Fruit fly (Drosophila melanogaster) whole organism, embryonic: ENCODE data around the gene CG5446.

Experiments
- Atf6 ChIP-seq: fragments of 200-800 bp; sonication (Bioruptor generic); IDR thresholded peaks from 2 replicates; pipeline ENCODE4 v1.3.6; 2022; ENCODE audit warnings: missing biosample characterization, missing genetic modification characterization
- Bdp1 ChIP-seq: fragments of 200-800 bp; sonication (Bioruptor generic); optimal IDR thresholded peaks from 3 replicates; lab custom pipeline; 2016; ENCODE audit warnings: missing biosample characterization, missing genetic modification characterization
- BtbVII ChIP-seq: fragments of 200-800 bp; sonication (Bioruptor generic); optimal IDR thresholded peaks from 3 replicates; lab custom pipeline; 2017; ENCODE audit warnings: missing biosample characterization, mild to moderate bottlenecking, missing genetic modification characterization
- CG10267 ChIP-seq: fragments of 200-800 bp; sonication (Bioruptor generic); optimal IDR thresholded peaks from 2 replicates; lab custom pipeline; 2018; ENCODE audit warnings: missing biosample characterization, mild to moderate bottlenecking, missing genetic modification characterization, moderate library complexity
- CG11085 ChIP-seq: fragments of 200-800 bp; sonication (Bioruptor generic); IDR thresholded peaks from 2 replicates; pipeline ENCODE4 v1.3.6; 2022; ENCODE audit warnings: missing biosample characterization, missing genetic modification characterization
- CG11456 ChIP-seq: fragments of 200-800 bp; sonication (Bioruptor generic); IDR thresholded peaks from 3 replicates; pipeline ENCODE4 v1.3.6; 2022; ENCODE audit warnings: missing biosample characterization, missing genetic modification characterization
- CG14667 ChIP-seq: fragments of 200-800 bp; sonication (Bioruptor generic); IDR thresholded peaks from 2 replicates; pipeline ENCODE4 v1.3.6; 2022; ENCODE audit warnings: missing biosample characterization, missing genetic modification characterization
- CG15073 ChIP-seq: fragments of 200-800 bp; sonication (Bioruptor generic); optimal IDR thresholded peaks from 2 replicates; lab custom pipeline; 2016; ENCODE audit warnings: missing biosample characterization, missing genetic modification characterization
- CG1529 ChIP-seq: fragments of 200-800 bp; sonication (Bioruptor generic); optimal IDR thresholded peaks from 3 replicates; lab custom pipeline; 2018; ENCODE audit warnings: missing biosample characterization, missing genetic modification characterization
- CG17612 ChIP-seq: fragments of 200-800 bp; sonication (Bioruptor generic); IDR thresholded peaks from 2 replicates; pipeline ENCODE4 v1.3.6; 2022; ENCODE audit warnings: missing biosample characterization, missing genetic modification characterization
- CG1792 ChIP-seq: fragments of 200-800 bp; sonication (Bioruptor generic); optimal IDR thresholded peaks from 2 replicates; lab custom pipeline; 2016; ENCODE audit warnings: missing biosample characterization, missing genetic modification characterization
- CG2129 ChIP-seq: fragments of 200-800 bp; sonication (Bioruptor generic); IDR thresholded peaks from 2 replicates; pipeline ENCODE4 v1.3.6; 2022; ENCODE audit warnings: missing biosample characterization, missing genetic modification characterization; ENCODE audit not compliant: partially characterized antibody
- CG7963 ChIP-seq: fragments of 200-800 bp; sonication (Bioruptor generic); IDR thresholded peaks from 3 replicates; pipeline ENCODE4 v1.3.6; 2022; ENCODE audit warnings: missing biosample characterization, missing genetic modification characterization; ENCODE audit not compliant: partially characterized antibody
- Doc3 ChIP-seq: fragments of 200-800 bp; sonication (Bioruptor generic); IDR thresholded peaks from 3 replicates; pipeline ENCODE4 v1.3.6; 2022; ENCODE audit warnings: missing biosample characterization, missing genetic modification characterization; ENCODE audit not compliant: partially characterized antibody
- Elba2 ChIP-seq: fragments of 200-800 bp; sonication (Bioruptor generic); optimal IDR thresholded peaks from 3 replicates; lab custom pipeline; 2016; ENCODE audit warnings: missing biosample characterization, missing genetic modification characterization
- Fer1 ChIP-seq: fragments of 200-800 bp; sonication (Bioruptor generic); optimal IDR thresholded peaks from 2 replicates; lab custom pipeline; 2017; ENCODE audit warnings: missing biosample characterization, mild to moderate bottlenecking, missing genetic modification characterization
- HLH4C ChIP-seq: fragments of 200-800 bp; sonication (Bioruptor generic); IDR thresholded peaks from 3 replicates; pipeline ENCODE4 v1.3.6; 2022; ENCODE audit warnings: missing biosample characterization, missing genetic modification characterization; ENCODE audit not compliant: partially characterized antibody
- HLH54F ChIP-seq: fragments of 200-800 bp; sonication (Bioruptor generic); optimal IDR thresholded peaks from 3 replicates; lab custom pipeline; 2016; ENCODE audit warnings: missing biosample characterization, missing genetic modification characterization
- Kr ChIP-seq: fragments of 200-800 bp; sonication (Bioruptor generic); optimal IDR thresholded peaks from 2 replicates; lab custom pipeline; 2017; ENCODE audit warnings: missing biosample characterization, mild to moderate bottlenecking, missing genetic modification characterization
- Lhr ChIP-seq: fragments of 200-800 bp; sonication (Bioruptor generic); optimal IDR thresholded peaks from 3 replicates; lab custom pipeline; 2017; ENCODE audit warnings: mild to moderate bottlenecking, missing biosample characterization, missing genetic modification reagents, missing genetic modification characterization
- MBD-R2 ChIP-seq: fragments of 200-800 bp; sonication (Bioruptor generic); IDR thresholded peaks from 2 replicates; pipeline ENCODE4 v1.3.6; 2022; ENCODE audit warnings: missing biosample characterization, missing genetic modification characterization
- MTF-1 ChIP-seq: fragments of 200-800 bp; sonication (Bioruptor generic); optimal IDR thresholded peaks from 2 replicates; lab custom pipeline; 2018; ENCODE audit warnings: missing biosample characterization, mild to moderate bottlenecking, missing genetic modification characterization, borderline replicate concordance
- Mrtf ChIP-seq: fragments of 200-800 bp; sonication (Bioruptor generic); IDR thresholded peaks from 3 replicates; pipeline ENCODE4 v1.3.6; 2022; ENCODE audit warnings: missing biosample characterization, missing genetic modification characterization
- Optix ChIP-seq: fragments of 200-800 bp; sonication (Bioruptor generic); IDR thresholded peaks from 3 replicates; pipeline ENCODE4 v1.3.6; 2022; ENCODE audit warnings: missing biosample characterization, missing genetic modification characterization
- Side ChIP-seq: fragments of 200-800 bp; sonication (Bioruptor generic); optimal IDR thresholded peaks from 2 replicates; lab custom pipeline; 2016; ENCODE audit warnings: missing biosample characterization, missing genetic modification characterization
- Sox102F ChIP-seq: fragments of 200-800 bp; sonication (Bioruptor generic); optimal IDR thresholded peaks from 2 replicates; lab custom pipeline; 2018; ENCODE audit warnings: missing biosample characterization, mild to moderate bottlenecking, missing genetic modification characterization, moderate library complexity
- Ssrp ChIP-seq: fragments of 200-800 bp; sonication (Bioruptor generic); optimal IDR thresholded peaks from 2 replicates; lab custom pipeline; 2018; ENCODE audit warnings: missing biosample characterization, mild to moderate bottlenecking, missing genetic modification characterization, moderate library complexity
- Xrp1 ChIP-seq: fragments of 200-800 bp; sonication (Bioruptor generic); IDR thresholded peaks from 2 replicates; pipeline ENCODE4 v1.3.6; 2022; ENCODE audit warnings: missing biosample characterization, missing genetic modification characterization
- ash1 ChIP-seq: fragments of 200-800 bp; sonication (Bioruptor generic); optimal IDR thresholded peaks from 2 replicates; lab custom pipeline; 2018; ENCODE audit warnings: missing biosample characterization, mild to moderate bottlenecking, missing genetic modification characterization
- ato ChIP-seq: fragments of 200-800 bp; sonication (Bioruptor generic); IDR thresholded peaks from 2 replicates; pipeline ENCODE4 v1.3.6; 2022; ENCODE audit warnings: missing biosample characterization, missing genetic modification characterization; ENCODE audit not compliant: partially characterized antibody
- btn ChIP-seq: fragments of 200-800 bp; sonication (Bioruptor generic); optimal IDR thresholded peaks from 2 replicates; lab custom pipeline; 2016; ENCODE audit warnings: missing biosample characterization, missing genetic modification characterization
- disco-r ChIP-seq: fragments of 200-800 bp; sonication (Bioruptor generic); optimal IDR thresholded peaks from 2 replicates; lab custom pipeline; 2016; ENCODE audit warnings: missing biosample characterization, missing genetic modification characterization
- dysf ChIP-seq: fragments of 200-800 bp; sonication (Bioruptor generic); IDR thresholded peaks from 3 replicates; pipeline ENCODE4 v1.3.6; 2022; ENCODE audit warnings: missing biosample characterization, missing genetic modification characterization
- fu2 ChIP-seq: fragments of 200-800 bp; sonication (Bioruptor generic); optimal IDR thresholded peaks from 2 replicates; lab custom pipeline; 2016; ENCODE audit warnings: missing biosample characterization, missing genetic modification characterization
- gcm ChIP-seq: fragments of 200-800 bp; sonication (Bioruptor generic); optimal IDR thresholded peaks from 2 replicates; lab custom pipeline; 2019; ENCODE audit warnings: missing biosample characterization, mild to moderate bottlenecking, missing genetic modification characterization, moderate library complexity
- gsb ChIP-seq: fragments of 200-800 bp; sonication (Bioruptor generic); IDR thresholded peaks from 2 replicates; pipeline ENCODE4 v1.3.6; 2022; ENCODE audit warnings: missing biosample characterization, missing genetic modification characterization
- ham ChIP-seq: fragments of 200-800 bp; sonication (Bioruptor generic); IDR thresholded peaks from 2 replicates; pipeline ENCODE4 v1.3.6; 2022; ENCODE audit warnings: missing biosample characterization, missing genetic modification characterization
- maf-S ChIP-seq: fragments of 200-800 bp; sonication (Bioruptor generic); optimal IDR thresholded peaks from 2 replicates; lab custom pipeline; 2016; ENCODE audit warnings: missing biosample characterization, missing genetic modification characterization
- mld ChIP-seq: fragments of 200-800 bp; sonication (Bioruptor generic); IDR thresholded peaks from 3 replicates; pipeline ENCODE4 v1.3.6; 2022; ENCODE audit warnings: missing biosample characterization, missing genetic modification characterization; ENCODE audit not compliant: partially characterized antibody
- pho ChIP-seq: fragments of 200-800 bp; sonication (Bioruptor generic); optimal IDR thresholded peaks from 2 replicates; lab custom pipeline; 2016; ENCODE audit warnings: missing biosample characterization, missing genetic modification characterization
- seq ChIP-seq: fragments of 200-800 bp; sonication (Bioruptor generic); IDR thresholded peaks from 2 replicates; pipeline ENCODE4 v1.3.6; 2022; ENCODE audit warnings: missing biosample characterization, missing genetic modification characterization
- shn ChIP-seq: fragments of 200-800 bp; sonication (Bioruptor generic); optimal IDR thresholded peaks from 3 replicates; lab custom pipeline; 2016; ENCODE audit warnings: missing biosample characterization, missing genetic modification characterization
- slbo ChIP-seq: fragments of 200-800 bp; sonication (Bioruptor generic); IDR thresholded peaks from 2 replicates; pipeline ENCODE4 v1.3.6; 2022; ENCODE audit warnings: missing biosample characterization, missing genetic modification characterization
- sna ChIP-seq: fragments of 200-800 bp; sonication (Bioruptor generic); IDR thresholded peaks from 2 replicates; pipeline ENCODE4 v1.3.6; 2022; ENCODE audit warnings: missing biosample characterization, missing genetic modification characterization; ENCODE audit not compliant: partially characterized antibody
- sob ChIP-seq: fragments of 200-800 bp; sonication (Bioruptor generic); IDR thresholded peaks from 2 replicates; pipeline ENCODE4 v1.3.6; 2022; ENCODE audit warnings: missing biosample characterization, missing genetic modification characterization
- tap ChIP-seq: fragments of 200-800 bp; optimal IDR thresholded peaks from 3 replicates; lab custom pipeline; 2019; ENCODE audit warnings: missing biosample characterization, mild to moderate bottlenecking, missing genetic modification characterization, moderate library complexity
- tio ChIP-seq: fragments of 200-800 bp; sonication (Bioruptor generic); optimal IDR thresholded peaks from 2 replicates; lab custom pipeline; 2017; ENCODE audit warnings: missing biosample characterization, missing genetic modification characterization, inconsistent platforms
- toy ChIP-seq: fragments of 200-800 bp; sonication (Bioruptor generic); IDR thresholded peaks from 2 replicates; pipeline ENCODE4 v1.3.6; 2022; ENCODE audit warnings: missing biosample characterization, missing genetic modification characterization
- trem ChIP-seq: fragments of 200-800 bp; optimal IDR thresholded peaks from 3 replicates; lab custom pipeline; 2019; ENCODE audit warnings: missing biosample characterization, mild to moderate bottlenecking, missing genetic modification characterization, moderate library complexity
- vfl ChIP-seq: fragments of 200-800 bp; sonication (Bioruptor generic); optimal IDR thresholded peaks from 2 replicates; lab custom pipeline; 2016; ENCODE audit warnings: missing biosample characterization, missing genetic modification characterization
- wdn ChIP-seq: fragments of 200-800 bp; sonication (Bioruptor generic); IDR thresholded peaks from 2 replicates; pipeline ENCODE4 v1.3.6; 2022; ENCODE audit warnings: missing biosample characterization, missing genetic modification characterization

The CG5446 gene

dm6 chr2L:12427487-12428101 is at the start of gene CG5446, which contains the start of gene Trm1 (continued):
- TF ChIP-seq Elba2 (GFP tag; lab: Kevin White, UChicago) (no peak), Fer1 (GFP tag; lab: Kevin White, UChicago) (peak; percentile 68), slbo (peak; percentile 75), sob (peak; percentile 73), ham (GFP tag; lab: Robert Waterston, UW) (no peak), disco-r (GFP tag; lab: Kevin White, UChicago) (no peak), Kr (no peak), Bdp1 (GFP tag; lab: Kevin White, UChicago) (no peak), gsb (GFP tag; lab: Robert Waterston, UW) (no peak), seq (GFP tag; lab: Robert Waterston, UW) (no peak), trem (tag; lab: Kevin White, UChicago) (peak; percentile 73), tap (peak; percentile 56), CG17612 (GFP tag; lab: Robert Waterston, UW) (no peak), HLH54F (GFP tag; lab: Kevin White, UChicago) (no peak), ash1 (GFP tag; lab: Kevin White, UChicago) (no peak), gcm (GFP tag; lab: Kevin White, UChicago) (peak; percentile 77), CG7963 (GFP tag; lab: Robert Waterston, UW) (no peak), ato (GFP tag; lab: Robert Waterston, UW) (no peak), Sox102F (GFP tag; lab: Kevin White, UChicago) (peak; percentile 75), MBD-R2 (peak; percentile 47; the same call in 1 of the 2 replicates), Mrtf (no peak), CG10267 (peak; percentile 94), mld (no peak), shn (GFP tag; lab: Kevin White, UChicago) (no peak), Ssrp (tag; lab: Kevin White, UChicago) (peak; percentile 69), wdn (GFP tag; lab: Robert Waterston, UW) (no peak), BtbVII (GFP tag; lab: Kevin White, UChicago) (peak; percentile 73), HLH4C (GFP tag; lab: Robert Waterston, UW) (no peak), sna (GFP tag; lab: Robert Waterston, UW) (no peak), Side (GFP tag; lab: Kevin White, UChicago) (no peak), CG14667 (GFP tag; lab: Robert Waterston, UW) (no peak), btn (GFP tag; lab: Kevin White, UChicago) (no peak), fu2 (no peak), pho (GFP tag; lab: Kevin White, UChicago) (no peak), CG1792 (GFP tag; lab: Kevin White, UChicago) (no peak), CG1529 (GFP tag; lab: Kevin White, UChicago) (no peak), MTF-1 (GFP tag; lab: Kevin White, UChicago) (no peak), CG2129 (GFP tag; lab: Robert Waterston, UW) (no peak), dysf (peak; percentile 60; the same call in 2 of the 3 replicates), Xrp1 (GFP tag; lab: Robert Waterston, UW) (peak; percentile 71), vfl (GFP tag; lab: Kevin White, UChicago) (no peak), Optix (no peak), CG11085 (GFP tag; lab: Robert Waterston, UW) (no peak), Doc3 (GFP tag; lab: Robert Waterston, UW) (no peak), CG11456 (GFP tag; lab: Robert Waterston, UW) (0 out of 3 replicates have a peak, but pooled peaks have one; percentile 17), Atf6 (no peak; the same call in 1 of the 2 replicates), Lhr (no peak), maf-S (GFP tag; lab: Kevin White, UChicago) (no peak), CG15073 (GFP tag; lab: Kevin White, UChicago) (no peak), tio (GFP tag; lab: Kevin White, UChicago) (peak; percentile 14), toy (no peak)
